Worm (Caenorhabditis elegans): Measurements from ENCODE around the gene noah-2.

Gene noah-2

ce11 chrIV:14107647-14108046, 16.6 kb downstream of the noah-2 start:
- TF ChIP-seq fkh-4 (tag; optimal IDR thresholded peaks at IDR 0.05; ENCODE audit: borderline replicate concordance), result no peak

ce11 chrIV:14113621-14114020, 22.6 kb downstream of the noah-2 start:
- TF ChIP-seq unc-86 (tag; optimal IDR thresholded peaks at IDR 0.05) (no peak), hlh-4 (tag; optimal IDR thresholded peaks at IDR 0.05) (no peak), nhr-11 (tag; optimal IDR thresholded peaks at IDR 0.05) (no peak), efl-1 (optimal IDR thresholded peaks at IDR 0.05) (peak; percentile 10 to 69), efl-1 (GFP tag; optimal IDR thresholded peaks at IDR 0.05 in 1 of 2) (peak in 1 of 2 experiments; percentile 55), nhr-84 (tag; optimal IDR thresholded peaks at IDR 0.05) (no peak), dpl-1 (GFP tag; optimal IDR thresholded peaks at IDR 0.05) (peak in 1 of 3 experiments; percentile 33)

ce11 chrIV:14114357-14114756, 23.3 kb downstream of the noah-2 start:
- no peak for TF ChIP-seq pqm-1 (tag; optimal IDR thresholded peaks at IDR 0.05)
- no peak for TF ChIP-seq lsy-2 (tag; optimal IDR thresholded peaks at IDR 0.05)
- no peak for TF ChIP-seq unc-130 (tag; optimal IDR thresholded peaks at IDR 0.05)
- TF ChIP-seq fkh-8 (tag; optimal IDR thresholded peaks at IDR 0.05), result no peak
- no peak for TF ChIP-seq hlh-17 (GFP tag; optimal IDR thresholded peaks at IDR 0.05; ENCODE audit: borderline replicate concordance)
- TF ChIP-seq nhr-76 (tag; optimal IDR thresholded peaks at IDR 0.05), result no peak
- no peak for TF ChIP-seq tlp-1 (tag; optimal IDR thresholded peaks at IDR 0.05)
- no peak for TF ChIP-seq rnt-1 (tag; optimal IDR thresholded peaks at IDR 0.05)

ce11 chrIV:14115045-14115444, 24.0 kb downstream of the noah-2 start:
- TF ChIP-seq egl-13 (tag; optimal IDR thresholded peaks at IDR 0.05), result no peak
- TF ChIP-seq ama-1 (optimal IDR thresholded peaks at IDR 0.05), result no peak
- TF ChIP-seq irx-1 (tag; optimal IDR thresholded peaks at IDR 0.05), result no peak
- TF ChIP-seq fkh-4 (tag; optimal IDR thresholded peaks at IDR 0.05; ENCODE audit: borderline replicate concordance), result no peak
- no peak for TF ChIP-seq ztf-4 (tag; optimal IDR thresholded peaks at IDR 0.05)
- no peak for TF ChIP-seq mab-9 (GFP tag; IDR thresholded peaks at IDR 0.05)
- no peak for TF ChIP-seq blmp-1 (tag; optimal IDR thresholded peaks at IDR 0.05)
- TF ChIP-seq nhr-47 (tag; optimal IDR thresholded peaks at IDR 0.05), result no peak
- TF ChIP-seq lir-3 (tag; optimal IDR thresholded peaks at IDR 0.05; ENCODE audit: poor library complexity), result no peak
- no peak for TF ChIP-seq aly-2 (tag; optimal IDR thresholded peaks at IDR 0.05)
- TF ChIP-seq efl-1 (optimal IDR thresholded peaks at IDR 0.05), result no peak
- no peak for TF ChIP-seq efl-1 (GFP tag; optimal IDR thresholded peaks at IDR 0.05 in 1 of 2)
- no peak for TF ChIP-seq ceh-8 (GFP tag; optimal IDR thresholded peaks at IDR 0.05)
- TF ChIP-seq pax-3 (tag; optimal IDR thresholded peaks at IDR 0.05), result no peak
- no peak for TF ChIP-seq nhr-84 (tag; optimal IDR thresholded peaks at IDR 0.05)
- no peak for TF ChIP-seq mdl-1 (tag; optimal IDR thresholded peaks at IDR 0.05)
- TF ChIP-seq nhr-77 (tag; optimal IDR thresholded peaks at IDR 0.05), result no peak
- no peak for TF ChIP-seq tbx-2 (tag; optimal IDR thresholded peaks at IDR 0.05)
- TF ChIP-seq fos-1 (tag; optimal IDR thresholded peaks at IDR 0.05), result no peak

- TF ChIP-seq egl-27 (tag; optimal IDR thresholded peaks at IDR 0.05), result no peak
- no peak for TF ChIP-seq hlh-4 (tag; optimal IDR thresholded peaks at IDR 0.05)
- TF ChIP-seq C34B4.2 (tag; optimal IDR thresholded peaks at IDR 0.05), result no peak
- no peak for TF ChIP-seq dsc-1 (tag; optimal IDR thresholded peaks at IDR 0.05)
- no peak for TF ChIP-seq nhr-19 (GFP tag; conservative IDR thresholded peaks at IDR 0.05)
- no peak for TF ChIP-seq skn-1 (tag; optimal IDR thresholded peaks at IDR 0.05)
- TF ChIP-seq sptf-1 (tag; optimal IDR thresholded peaks at IDR 0.05), result no peak
- TF ChIP-seq fkh-10 (GFP tag; optimal IDR thresholded peaks at IDR 0.05), result no peak
- TF ChIP-seq pag-3 (tag; optimal IDR thresholded peaks at IDR 0.05; ENCODE audit: borderline replicate concordance, insufficient read depth), result no peak
- TF ChIP-seq efl-1 (optimal IDR thresholded peaks at IDR 0.05), result no peak
- no peak for TF ChIP-seq efl-1 (GFP tag; optimal IDR thresholded peaks at IDR 0.05 in 1 of 2)
- no peak for TF ChIP-seq tbx-2 (tag; optimal IDR thresholded peaks at IDR 0.05)
These were observed 24.5 kb downstream of the noah-2 start for ce11 chrIV:14115556-14115955.
